Fruit fly (Drosophila melanogaster): ENCODE measurements around the gene Dus4.

Dus4 gene

dm6 chr2L:19064706-19065105 lies 1.6 kb downstream of the Dus4 start, which contains the start of gene CG17343 (continued):
- TF ChIP-seq CG8290 (GFP tag; optimal IDR thresholded peaks at IDR 0.05) (no peak), CG8290 (tag; optimal IDR thresholded peaks at IDR 0.05) (no peak), CG1647 (GFP tag; optimal IDR thresholded peaks at IDR 0.05) (no peak), Mad (GFP tag; optimal IDR thresholded peaks at IDR 0.05) (no peak), ken (GFP tag; IDR thresholded peaks at IDR 0.05) (no peak), Adf1 (GFP tag; IDR thresholded peaks at IDR 0.05) (no peak), Lhr (GFP tag; optimal IDR thresholded peaks at IDR 0.05) (no peak), CG10431 (GFP tag; optimal IDR thresholded peaks at IDR 0.05) (no peak), CG9932 (GFP tag; IDR thresholded peaks at IDR 0.05) (no peak), Opbp (GFP tag; IDR thresholded peaks at IDR 0.05; ENCODE audit: partially characterized antibody) (peak; percentile 91; the same call in 2 of the 3 replicates), Ptx1 (GFP tag; IDR thresholded peaks at IDR 0.05) (no peak), Ada2b (GFP tag; IDR thresholded peaks at IDR 0.05) (no peak), H2.0 (GFP tag; IDR thresholded peaks at IDR 0.05) (no peak), Aef1 (GFP tag; IDR thresholded peaks at IDR 0.05) (no peak), Elba2 (GFP tag; optimal IDR thresholded peaks at IDR 0.05) (no peak), gem (tag; optimal IDR thresholded peaks at IDR 0.05) (no peak), CG34224 (GFP tag; IDR thresholded peaks at IDR 0.05; ENCODE audit: partially characterized antibody) (peak; percentile 96), dan (GFP tag; IDR thresholded peaks at IDR 0.05) (no peak), CG10565 (GFP tag; optimal IDR thresholded peaks at IDR 0.05) (no peak), sna (GFP tag; IDR thresholded peaks at IDR 0.05; ENCODE audit: partially characterized antibody) (peak; percentile 82), CG4404 (GFP tag; IDR thresholded peaks at IDR 0.05) (no peak), CG16813 (GFP tag; IDR thresholded peaks at IDR 0.05; ENCODE audit: partially characterized antibody) (peak; percentile 87), hbn (GFP tag; IDR thresholded peaks at IDR 0.05; ENCODE audit: partially characterized antibody) (peak; percentile 79), fd96Cb (tag; optimal IDR thresholded peaks at IDR 0.05) (no peak), CG3726 (GFP tag; IDR thresholded peaks at IDR 0.05) (no peak), CG13287 (GFP tag; IDR thresholded peaks at IDR 0.05; ENCODE audit: partially characterized antibody) (peak; percentile 87), Usf (GFP tag; optimal IDR thresholded peaks at IDR 0.05) (no peak), zfh1 (GFP tag; IDR thresholded peaks at IDR 0.05) (no peak), CG31441 (GFP tag; IDR thresholded peaks at IDR 0.05) (no peak), CG16815 (GFP tag; optimal IDR thresholded peaks at IDR 0.05) (no peak), Oli (tag; optimal IDR thresholded peaks at IDR 0.05) (no peak), gt (GFP tag; IDR thresholded peaks at IDR 0.05) (no peak), CG11560 (tag; IDR thresholded peaks at IDR 0.05) (no peak), CG10321 (GFP tag; IDR thresholded peaks at IDR 0.05) (no peak), row (GFP tag; IDR thresholded peaks at IDR 0.05) (peak; percentile 46; the same call in 2 of the 3 replicates), HHEX (GFP tag; optimal IDR thresholded peaks at IDR 0.05) (no peak), CG12071 (GFP tag; optimal IDR thresholded peaks at IDR 0.05) (no peak), gcm2 (GFP tag; optimal IDR thresholded peaks at IDR 0.05) (no peak), Nf-YA (GFP tag; IDR thresholded peaks at IDR 0.05) (no peak), jumu (GFP tag; optimal IDR thresholded peaks at IDR 0.05) (no peak), CG2116 (GFP tag; optimal IDR thresholded peaks at IDR 0.05) (peak; percentile 91), CG4617 (GFP tag; optimal IDR thresholded peaks at IDR 0.05; ENCODE audit: borderline replicate concordance) (peak; percentile 41), Meics (GFP tag; optimal IDR thresholded peaks at IDR 0.05) (no peak), CG4282 (GFP tag; optimal IDR thresholded peaks at IDR 0.05) (no peak), ttk (GFP tag; IDR thresholded peaks at IDR 0.05) (no peak), Six4 (GFP tag; optimal IDR thresholded peaks at IDR 0.05) (no peak), scrt (GFP tag; optimal IDR thresholded peaks at IDR 0.05) (no peak), CG1832 (GFP tag; optimal IDR thresholded peaks at IDR 0.05) (no peak), gfzf (GFP tag; optimal IDR thresholded peaks at IDR 0.05) (no peak), Dll (GFP tag; IDR thresholded peaks at IDR 0.05; ENCODE audit: partially characterized antibody) (peak; percentile 83), CG3163 (GFP tag; optimal IDR thresholded peaks at IDR 0.05) (no peak), ab (GFP tag; optimal IDR thresholded peaks at IDR 0.05) (no peak)

Data from whole organism, embryonic.